Fruit fly (Drosophila melanogaster) Kc167 (cell line): ENCODE measurements around the gene CG31121.

Source experiments
- Myc ChIP-seq: fragments of >200 bp; optimal IDR thresholded peaks from 2 replicates; lab custom pipeline; 2017; ENCODE audit warnings: missing external identifiers
- Sin3A ChIP-seq: fragments of >200 bp; optimal IDR thresholded peaks from 2 replicates; lab custom pipeline; 2018; ENCODE audit warnings: missing external identifiers
- h ChIP-seq: fragments of >200 bp; optimal IDR thresholded peaks from 3 replicates; lab custom pipeline; 2018; ENCODE audit warnings: missing external identifiers
- insv ChIP-seq: fragments of >200 bp; optimal IDR thresholded peaks from 3 replicates; lab custom pipeline; 2018; ENCODE audit warnings: missing external identifiers
- psq ChIP-seq: fragments of >200 bp; optimal IDR thresholded peaks from 2 replicates; lab custom pipeline; 2017; ENCODE audit warnings: missing external identifiers
- ttk ChIP-seq: sonication (Bioruptor generic); optimal IDR thresholded peaks from 2 replicates; lab custom pipeline; 2017; ENCODE audit warnings: missing external identifiers

Gene CG31121

dm6 chr3R:24908034-24908433 lies 13.6 kb upstream of the CG31121 start:
- no peak for TF ChIP-seq psq (lab: Kevin White, UChicago)
- TF ChIP-seq Myc: no peak
- TF ChIP-seq ttk (lab: Kevin White, UChicago): no peak
- TF ChIP-seq Sin3A (lab: Kevin White, UChicago): no peak
- no peak for TF ChIP-seq insv (lab: Kevin White, UChicago)
- no peak for TF ChIP-seq h (lab: Kevin White, UChicago)

- TF ChIP-seq Sin3A (lab: Kevin White, UChicago) (no peak), Myc (no peak), h (lab: Kevin White, UChicago) (no peak), insv (lab: Kevin White, UChicago) (no peak), psq (lab: Kevin White, UChicago) (no peak), ttk (lab: Kevin White, UChicago) (no peak)
These were observed 12.2 kb upstream of the CG31121 start for dm6 chr3R:24906648-24907047.

dm6 chr3R:24905959-24906634 lies 11.7 kb upstream of the CG31121 start, which contains the start of gene CG13643:
Gene CG13643, minus strand, starts transcription at chr3R:24906004.
- TF ChIP-seq h (lab: Kevin White, UChicago) (no peak), ttk (lab: Kevin White, UChicago) (no peak), Myc (no peak), Sin3A (lab: Kevin White, UChicago) (no peak), insv (lab: Kevin White, UChicago) (no peak), psq (lab: Kevin White, UChicago) (no peak)

- TF ChIP-seq h (lab: Kevin White, UChicago) (no peak), Myc (no peak), ttk (lab: Kevin White, UChicago) (no peak), psq (lab: Kevin White, UChicago) (no peak), Sin3A (lab: Kevin White, UChicago) (no peak), insv (lab: Kevin White, UChicago) (no peak)
These were observed 6.4 kb upstream of the CG31121 start, which contains the start of gene CG10845 for dm6 chr3R:24900816-24901215. Gene CG10845, plus strand, starts transcription at chr3R:24901116.

- TF ChIP-seq Myc (no peak), Sin3A (lab: Kevin White, UChicago) (no peak), h (lab: Kevin White, UChicago) (no peak), psq (lab: Kevin White, UChicago) (no peak), insv (lab: Kevin White, UChicago) (no peak), ttk (lab: Kevin White, UChicago) (no peak)
These were observed 967 bp downstream of the CG31121 start for dm6 chr3R:24893320-24893955.

dm6 chr3R:24890919-24891318 lies 3.5 kb downstream of the CG31121 start:
- TF ChIP-seq Myc (no peak), psq (lab: Kevin White, UChicago) (no peak), Sin3A (lab: Kevin White, UChicago) (no peak), h (lab: Kevin White, UChicago) (no peak), ttk (lab: Kevin White, UChicago) (no peak), insv (lab: Kevin White, UChicago) (no peak)

dm6 chr3R:24890217-24890616 lies 4.2 kb downstream of the CG31121 start:
- no peak for TF ChIP-seq h (lab: Kevin White, UChicago)
- no peak for TF ChIP-seq Sin3A (lab: Kevin White, UChicago)
- no peak for TF ChIP-seq ttk (lab: Kevin White, UChicago)
- no peak for TF ChIP-seq psq (lab: Kevin White, UChicago)
- TF ChIP-seq insv (lab: Kevin White, UChicago): no peak
- no peak for TF ChIP-seq Myc

dm6 chr3R:24889303-24889892 lies 5.0 kb downstream of the CG31121 start:
- TF ChIP-seq h (lab: Kevin White, UChicago): no peak
- no peak for TF ChIP-seq Sin3A (lab: Kevin White, UChicago)
- TF ChIP-seq insv (lab: Kevin White, UChicago): no peak
- no peak for TF ChIP-seq psq (lab: Kevin White, UChicago)
- no peak for TF ChIP-seq Myc
- TF ChIP-seq ttk (lab: Kevin White, UChicago): no peak

- TF ChIP-seq psq (lab: Kevin White, UChicago) (no peak), ttk (lab: Kevin White, UChicago) (no peak), h (lab: Kevin White, UChicago) (no peak), Myc (no peak), Sin3A (lab: Kevin White, UChicago) (no peak), insv (lab: Kevin White, UChicago) (no peak)
These were observed 6.0 kb downstream of the CG31121 start for dm6 chr3R:24888418-24888817.

- TF ChIP-seq ttk (lab: Kevin White, UChicago) (no peak), insv (lab: Kevin White, UChicago) (no peak), h (lab: Kevin White, UChicago) (no peak), Sin3A (lab: Kevin White, UChicago) (no peak), psq (lab: Kevin White, UChicago) (no peak), Myc (no peak)
These were observed 7.9 kb downstream of the CG31121 start for dm6 chr3R:24886470-24886869.

- TF ChIP-seq ttk (lab: Kevin White, UChicago) (no peak), psq (lab: Kevin White, UChicago) (no peak)
These were observed 15.8 kb downstream of the CG31121 start for dm6 chr3R:24878655-24879054.
